Fruit fly (Drosophila melanogaster) whole organism, embryonic: ENCODE results near the gene Aldh.

Experiments
- Ada2b ChIP-seq: fragments of 200-800 bp; sonication (Bioruptor generic); IDR thresholded peaks from 2 replicates; pipeline ENCODE4 v1.3.6; 2022; ENCODE audit warnings: missing biosample characterization, missing genetic modification characterization
- Adf1 ChIP-seq: fragments of 200-800 bp; sonication (Bioruptor generic); IDR thresholded peaks from 2 replicates; pipeline ENCODE4 v1.3.6; 2022; ENCODE audit warnings: missing biosample characterization, missing genetic modification characterization
- Atf6 ChIP-seq: fragments of 200-800 bp; sonication (Bioruptor generic); IDR thresholded peaks from 2 replicates; pipeline ENCODE4 v1.3.6; 2022; ENCODE audit warnings: missing biosample characterization, missing genetic modification characterization
- BEAF-32 ChIP-seq: fragments of 200-800 bp; sonication (Bioruptor generic); optimal IDR thresholded peaks from 3 replicates; lab custom pipeline; 2017; ENCODE audit warnings: missing biosample characterization, missing genetic modification characterization, mild to moderate bottlenecking, moderate library complexity, missing genetic modification reagents
- CG10366 ChIP-seq: fragments of 200-800 bp; sonication (Bioruptor generic); IDR thresholded peaks from 2 replicates; pipeline ENCODE4 v1.3.6; 2022; ENCODE audit warnings: missing biosample characterization, missing genetic modification characterization
- CG11695 ChIP-seq: fragments of 200-800 bp; sonication (Bioruptor generic); IDR thresholded peaks from 3 replicates; pipeline ENCODE4 v1.3.6; 2022; ENCODE audit warnings: missing biosample characterization, missing genetic modification characterization
- CG12071 ChIP-seq: fragments of 200-800 bp; sonication (Bioruptor generic); optimal IDR thresholded peaks from 3 replicates; lab custom pipeline; 2018; ENCODE audit warnings: missing biosample characterization, mild to moderate bottlenecking, missing genetic modification characterization
- CG14014 ChIP-seq: fragments of 200-800 bp; sonication (Bioruptor generic); IDR thresholded peaks from 2 replicates; pipeline ENCODE4 v1.3.6; 2022; ENCODE audit warnings: missing biosample characterization, missing genetic modification characterization
- CG14965 ChIP-seq: fragments of 200-800 bp; sonication (Bioruptor generic); optimal IDR thresholded peaks from 2 replicates; lab custom pipeline; 2016; ENCODE audit warnings: missing biosample characterization, missing genetic modification characterization, borderline replicate concordance
- CG1603 ChIP-seq: fragments of 200-800 bp; sonication (Bioruptor generic); optimal IDR thresholded peaks from 2 replicates; lab custom pipeline; 2019; ENCODE audit warnings: missing biosample characterization, mild to moderate bottlenecking, missing genetic modification characterization, moderate library complexity
- CG17568 ChIP-seq: fragments of 200-800 bp; sonication (Bioruptor generic); optimal IDR thresholded peaks from 2 replicates; lab custom pipeline; 2018; ENCODE audit warnings: missing biosample characterization, mild to moderate bottlenecking, missing genetic modification characterization, moderate library complexity
- CG1832 ChIP-seq: fragments of 200-800 bp; sonication (Bioruptor generic); optimal IDR thresholded peaks from 2 replicates; lab custom pipeline; 2017; ENCODE audit warnings: missing biosample characterization, mild to moderate bottlenecking, missing genetic modification characterization, inconsistent platforms
- CG2120 ChIP-seq: fragments of 200-800 bp; sonication (Bioruptor generic); optimal IDR thresholded peaks from 3 replicates; lab custom pipeline; 2016; ENCODE audit warnings: missing biosample characterization, missing genetic modification characterization
- CG2199 ChIP-seq: fragments of 200-800 bp; sonication (Bioruptor generic); IDR thresholded peaks from 3 replicates; pipeline ENCODE4 v1.3.6; 2022; ENCODE audit warnings: missing biosample characterization, missing genetic modification characterization
- CG43689 ChIP-seq: fragments of 200-800 bp; sonication (Bioruptor generic); IDR thresholded peaks from 2 replicates; pipeline ENCODE4 v1.3.6; 2022; ENCODE audit warnings: missing biosample characterization, missing genetic modification characterization
- CG8924 ChIP-seq: fragments of 200-800 bp; optimal IDR thresholded peaks from 3 replicates; lab custom pipeline; 2019; ENCODE audit warnings: missing biosample characterization, mild to moderate bottlenecking, missing genetic modification characterization, moderate library complexity
- CG9437 ChIP-seq: fragments of 200-800 bp; sonication (Bioruptor generic); optimal IDR thresholded peaks from 2 replicates; lab custom pipeline; 2018; ENCODE audit warnings: missing biosample characterization, mild to moderate bottlenecking, missing genetic modification characterization
- CG9727 ChIP-seq: fragments of 200-800 bp; sonication (Bioruptor generic); optimal IDR thresholded peaks from 3 replicates; lab custom pipeline; 2017; ENCODE audit warnings: missing biosample characterization, mild to moderate bottlenecking, missing genetic modification characterization
- CG9797 ChIP-seq: fragments of 200-800 bp; sonication (Bioruptor generic); optimal IDR thresholded peaks from 3 replicates; lab custom pipeline; 2018; ENCODE audit warnings: missing biosample characterization, mild to moderate bottlenecking, missing genetic modification characterization
- CG9932 ChIP-seq: fragments of 200-800 bp; sonication (Bioruptor generic); IDR thresholded peaks from 2 replicates; pipeline ENCODE4 v1.3.6; 2022; ENCODE audit warnings: missing biosample characterization, missing genetic modification characterization
- Drgx ChIP-seq: fragments of 200-800 bp; sonication (Bioruptor generic); IDR thresholded peaks from 2 replicates; pipeline ENCODE4 v1.3.6; 2022; ENCODE audit warnings: missing biosample characterization, missing genetic modification characterization
- Eip74EF ChIP-seq, 2 experiments: fragments of 200-800 bp in 1 of 2; fragments of >200 bp in 1 of 2; sonication (Bioruptor generic) in 1 of 2; optimal IDR thresholded peaks; 2 replicates each; lab custom pipeline; 2017 to 2019; ENCODE audit warnings: missing biosample characterization in 2 of 2, missing genetic modification characterization in 2 of 2, mild to moderate bottlenecking in 1 of 2, moderate library complexity in 1 of 2
- Ets65A ChIP-seq: fragments of 200-800 bp; sonication (Bioruptor generic); peaks from one replicate; lab custom pipeline; 2016; ENCODE audit warnings: missing biosample characterization, missing genetic modification characterization
- Ets97D ChIP-seq: fragments of 200-800 bp; sonication (Bioruptor generic); optimal IDR thresholded peaks from 3 replicates; lab custom pipeline; 2016; ENCODE audit warnings: missing biosample characterization, missing genetic modification characterization
- Fer1 ChIP-seq: fragments of 200-800 bp; sonication (Bioruptor generic); optimal IDR thresholded peaks from 2 replicates; lab custom pipeline; 2017; ENCODE audit warnings: missing biosample characterization, mild to moderate bottlenecking, missing genetic modification characterization
- HLH3B ChIP-seq: fragments of 200-800 bp; sonication (Bioruptor generic); IDR thresholded peaks from 2 replicates; pipeline ENCODE4 v1.3.6; 2022; ENCODE audit warnings: missing biosample characterization, missing genetic modification characterization
- Hr78 ChIP-seq, 2 experiments: fragments of 200-800 bp in 1 of 2; fragments of >200 bp in 1 of 2; sonication (Bioruptor generic) in 1 of 2; optimal IDR thresholded peaks; 2 replicates each; lab custom pipeline; 2017 to 2019; ENCODE audit warnings: missing biosample characterization in 2 of 2, missing genetic modification characterization in 2 of 2, mild to moderate bottlenecking in 1 of 2, moderate library complexity in 1 of 2
- Med ChIP-seq: fragments of 200-800 bp; sonication (Bioruptor generic); peaks from one replicate; lab custom pipeline; 2016; ENCODE audit warnings: missing biosample characterization, missing genetic modification characterization, mild to moderate bottlenecking, inconsistent platforms, moderate library complexity
- Myb ChIP-seq: fragments of 200-800 bp; sonication (Bioruptor generic); optimal IDR thresholded peaks from 2 replicates; lab custom pipeline; 2016; ENCODE audit warnings: missing biosample characterization, missing genetic modification characterization
- Nf-YC ChIP-seq: fragments of 200-800 bp; optimal IDR thresholded peaks from 3 replicates; lab custom pipeline; 2019; ENCODE audit warnings: missing biosample characterization, mild to moderate bottlenecking, missing genetic modification characterization, moderate library complexity
- Xbp1 ChIP-seq: fragments of 200-800 bp; sonication (Bioruptor generic); optimal IDR thresholded peaks from 3 replicates; lab custom pipeline; 2016; ENCODE audit warnings: missing biosample characterization, mild to moderate bottlenecking, missing genetic modification characterization
- dm ChIP-seq: fragments of 200-800 bp; sonication (Bioruptor generic); optimal IDR thresholded peaks from 3 replicates; lab custom pipeline; 2016; ENCODE audit warnings: missing biosample characterization, missing genetic modification characterization
- dmrt99B ChIP-seq: fragments of 200-800 bp; sonication (Bioruptor generic); optimal IDR thresholded peaks from 2 replicates; lab custom pipeline; 2018; ENCODE audit warnings: missing biosample characterization, mild to moderate bottlenecking, missing genetic modification characterization, moderate library complexity
- dpn ChIP-seq, 2 experiments: fragments of 200-800 bp; sonication (Bioruptor generic); optimal IDR thresholded peaks; 3 replicates each; lab custom pipeline; 2016; ENCODE audit warnings: missing biosample characterization in 2 of 2, missing genetic modification characterization in 2 of 2
- dysf ChIP-seq: fragments of 200-800 bp; sonication (Bioruptor generic); IDR thresholded peaks from 3 replicates; pipeline ENCODE4 v1.3.6; 2022; ENCODE audit warnings: missing biosample characterization, missing genetic modification characterization
- exex ChIP-seq: fragments of 200-800 bp; sonication (Bioruptor generic); optimal IDR thresholded peaks from 4 replicates; lab custom pipeline; 2018; ENCODE audit warnings: missing biosample characterization, mild to moderate bottlenecking, missing genetic modification characterization, moderate library complexity
- gce ChIP-seq: fragments of 200-800 bp; sonication (Bioruptor generic); IDR thresholded peaks from 3 replicates; pipeline ENCODE4 v1.3.6; 2022; ENCODE audit warnings: missing biosample characterization, missing genetic modification characterization
- hkb ChIP-seq, 2 experiments: fragments of 200-800 bp in 1 of 2; fragments of >200 bp in 1 of 2; sonication (Bioruptor generic) in 1 of 2; IDR thresholded peaks in 1 of 2; optimal IDR thresholded peaks in 1 of 2; 2 replicates each; pipeline versions ENCODE4 v1.3.6 to Lab custom; 2017 to 2022; ENCODE audit warnings: missing biosample characterization in 1 of 2, missing genetic modification characterization in 1 of 2
- ind ChIP-seq: fragments of 200-800 bp; sonication (Bioruptor generic); optimal IDR thresholded peaks from 3 replicates; lab custom pipeline; 2016; ENCODE audit warnings: missing biosample characterization, missing genetic modification characterization
- lab ChIP-seq: fragments of 200-800 bp; sonication (Bioruptor generic); optimal IDR thresholded peaks from 3 replicates; lab custom pipeline; 2017; ENCODE audit warnings: missing biosample characterization, missing genetic modification characterization, mild to moderate bottlenecking, moderate library complexity, missing genetic modification reagents
- phol ChIP-seq: fragments of 200-800 bp; sonication (Bioruptor generic); optimal IDR thresholded peaks from 3 replicates; lab custom pipeline; 2018; ENCODE audit warnings: missing biosample characterization, mild to moderate bottlenecking, missing genetic modification characterization, moderate library complexity
- prd ChIP-seq, 3 experiments: fragments of >200 bp in 2 of 3; fragments of 200-800 bp in 1 of 3; sonication (Bioruptor generic) in 1 of 3; optimal IDR thresholded peaks in 2 of 3; IDR thresholded peaks in 1 of 3; 2 replicates in 2 of 3; 3 replicates in 1 of 3; pipeline versions ENCODE4 v1.3.6 to Lab custom; 2017 to 2022; ENCODE audit warnings: missing biosample characterization in 1 of 3, missing genetic modification characterization in 1 of 3
- sc ChIP-seq, 3 experiments: fragments of >200 bp in 2 of 3; fragments of 200-800 bp in 1 of 3; sonication (Bioruptor generic) in 1 of 3; optimal IDR thresholded peaks; 2 replicates in 2 of 3; 3 replicates in 1 of 3; lab custom pipeline; 2017; ENCODE audit warnings: mild to moderate bottlenecking in 1 of 3, missing biosample characterization in 1 of 3, missing genetic modification characterization in 1 of 3, missing genetic modification reagents in 1 of 3
- sd ChIP-seq: fragments of 200-800 bp; sonication (Bioruptor generic); optimal IDR thresholded peaks from 3 replicates; lab custom pipeline; 2018; ENCODE audit warnings: missing biosample characterization, mild to moderate bottlenecking, missing genetic modification characterization, moderate library complexity
- slbo ChIP-seq: fragments of 200-800 bp; sonication (Bioruptor generic); IDR thresholded peaks from 2 replicates; pipeline ENCODE4 v1.3.6; 2022; ENCODE audit warnings: missing biosample characterization, missing genetic modification characterization
- tll ChIP-seq, 2 experiments: fragments of 200-800 bp in 1 of 2; fragments of >200 bp in 1 of 2; sonication (Bioruptor generic) in 1 of 2; optimal IDR thresholded peaks; 2 replicates each; lab custom pipeline; 2017 to 2019; ENCODE audit warnings: missing biosample characterization in 2 of 2, missing genetic modification characterization in 2 of 2, mild to moderate bottlenecking in 1 of 2, moderate library complexity in 1 of 2

Aldh gene

DNA sequence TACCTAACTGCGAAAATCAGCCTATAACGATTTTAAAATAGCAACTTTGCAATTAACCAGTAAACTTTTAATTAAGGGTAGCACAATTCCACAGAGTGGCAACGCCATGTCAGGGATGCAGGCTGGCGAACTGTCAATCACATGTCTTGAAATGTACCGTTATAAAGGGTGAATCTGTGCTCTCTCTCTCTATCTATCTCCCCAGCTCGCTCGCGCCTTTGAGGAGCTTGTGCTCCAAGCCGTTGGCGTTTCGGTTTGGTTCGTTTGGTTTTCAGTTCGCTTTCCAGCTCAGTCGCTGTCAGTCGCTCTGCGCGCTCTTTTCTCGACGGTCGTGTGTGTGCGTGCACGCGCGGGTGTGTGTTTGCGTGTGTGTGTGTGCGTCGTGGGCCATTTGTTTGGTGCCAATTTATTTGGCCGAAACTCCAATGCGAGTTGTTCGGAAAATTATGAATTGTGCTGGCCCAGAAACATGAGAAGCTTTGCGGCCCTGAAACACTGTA is 50.1 kb downstream of the Aldh start, which contains the start of gene numb (continued):
- TF ChIP-seq exex (tag; lab: Kevin White, UChicago) (no peak), Ets97D (peak; percentile 11), Nf-YC (tag; lab: Kevin White, UChicago) (peak; percentile 40), hkb (optimal IDR thresholded peaks at IDR 0.05; lab: Kevin White, UChicago) (no peak), hkb (GFP tag; IDR thresholded peaks at IDR 0.05; lab: Robert Waterston, UW) (no peak), Xbp1 (no peak), phol (tag; lab: Kevin White, UChicago) (no peak), Hr78 (GFP tag; optimal IDR thresholded peaks at IDR 0.05; lab: Kevin White, UChicago) (no peak), CG1832 (peak; percentile 51), Med (GFP tag; lab: Kevin White, UChicago) (peak; percentile 42), sd (tag; lab: Kevin White, UChicago) (peak; percentile 5), Myb (GFP tag; lab: Kevin White, UChicago) (peak; percentile 85), CG14965 (GFP tag; lab: Kevin White, UChicago) (no peak), dm (GFP tag; lab: Kevin White, UChicago) (peak; percentile 42), CG8924 (tag; lab: Kevin White, UChicago) (peak; percentile 27)

DNA sequence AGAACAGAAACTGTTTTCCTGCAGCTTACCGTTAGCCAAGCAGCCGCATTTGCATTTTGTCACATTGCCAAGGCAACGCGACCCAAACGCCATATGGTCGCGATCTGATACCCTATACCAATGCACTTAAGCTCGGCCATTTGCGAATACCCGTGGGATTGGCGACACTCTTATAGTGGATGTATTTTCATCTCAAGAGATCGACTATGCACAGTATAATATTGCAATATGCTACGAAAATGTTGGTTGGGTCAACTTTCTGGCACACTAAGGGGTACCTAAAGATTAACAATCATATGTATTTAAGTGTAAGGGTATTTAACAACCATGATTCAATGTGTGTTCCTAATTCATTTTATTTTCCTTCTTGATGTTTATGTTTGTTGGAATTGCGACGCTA is 51.0 kb downstream of the Aldh start:
- TF ChIP-seq Adf1 (GFP tag; lab: Robert Waterston, UW) (no peak), CG9932 (peak; percentile 14; the same call in 1 of the 2 replicates), CG2120 (GFP tag; lab: Kevin White, UChicago) (peak; percentile 17), gce (GFP tag; lab: Robert Waterston, UW) (no peak), prd (optimal IDR thresholded peaks at IDR 0.05; lab: Kevin White, UChicago) (no peak), prd (GFP tag; IDR thresholded peaks at IDR 0.05; lab: Robert Waterston, UW) (0 out of 3 replicates have a peak, but pooled peaks have one; percentile 24), Ets65A (GFP tag; lab: Kevin White, UChicago) (peak; percentile 81), CG14014 (GFP tag; lab: Robert Waterston, UW) (0 out of 2 replicates have a peak, but pooled peaks have one; percentile 14), lab (GFP tag; lab: Kevin White, UChicago) (peak; percentile 14), CG10366 (GFP tag; lab: Robert Waterston, UW) (no peak), dysf (GFP tag; lab: Robert Waterston, UW) (no peak), Atf6 (no peak), CG11695 (GFP tag; lab: Robert Waterston, UW) (0 out of 3 replicates have a peak, but pooled peaks have one; percentile 12), sc (optimal IDR thresholded peaks at IDR 0.05; lab: Kevin White, UChicago) (no peak), sc (GFP tag; optimal IDR thresholded peaks at IDR 0.05; lab: Kevin White, UChicago) (no peak), dmrt99B (peak; percentile 1), CG1603 (tag; lab: Kevin White, UChicago) (peak; percentile 7), Drgx (0 out of 2 replicates have a peak, but pooled peaks have one; percentile 31), phol (tag; lab: Kevin White, UChicago) (peak; percentile 2), CG9797 (GFP tag; lab: Kevin White, UChicago) (no peak), ind (GFP tag; lab: Kevin White, UChicago) (peak; percentile 0), CG2199 (no peak), CG12071 (GFP tag; lab: Kevin White, UChicago) (no peak), slbo (GFP tag; lab: Robert Waterston, UW) (peak; percentile 51), tll (GFP tag; optimal IDR thresholded peaks at IDR 0.05; lab: Kevin White, UChicago) (no peak), CG9437 (no peak), CG9727 (GFP tag; lab: Kevin White, UChicago) (peak; percentile 0), BEAF-32 (no peak), Eip74EF (GFP tag; optimal IDR thresholded peaks at IDR 0.05; lab: Kevin White, UChicago) (no peak), HLH3B (GFP tag; lab: Robert Waterston, UW) (0 out of 2 replicates have a peak, but pooled peaks have one; percentile 19), CG43689 (peak; percentile 27; the same call in 1 of the 2 replicates), Ada2b (GFP tag; lab: Robert Waterston, UW) (peak; percentile 4; the same call in 1 of the 2 replicates), Fer1 (GFP tag; lab: Kevin White, UChicago) (no peak), CG17568 (GFP tag; lab: Kevin White, UChicago) (no peak), dpn (GFP tag; optimal IDR thresholded peaks at IDR 0.05; lab: Kevin White, UChicago) (no peak), Med (GFP tag; lab: Kevin White, UChicago) (peak; percentile 84)
